Worm (Caenorhabditis elegans): ENCODE results near the gene srw-11.

DNA sequence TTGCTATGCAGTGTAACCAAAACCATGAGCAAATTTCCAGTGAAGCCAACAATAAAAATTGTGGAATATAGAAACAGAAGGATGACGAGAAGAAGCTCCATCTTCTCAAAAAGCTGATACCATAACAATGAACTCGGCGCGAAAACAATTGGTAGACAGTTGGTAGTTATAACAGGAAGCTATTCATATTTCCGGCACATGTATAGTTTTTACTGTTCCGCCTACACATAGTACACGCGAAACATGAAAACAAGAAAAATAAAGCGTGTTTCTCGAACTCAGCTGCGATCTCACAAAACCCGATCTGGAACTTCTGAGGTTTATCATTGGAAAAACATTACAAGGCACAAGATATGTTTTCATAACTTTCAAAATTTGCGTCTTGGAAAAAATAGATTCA, 18.9 kb upstream of the srw-11 start, which contains the start of gene srsx-37:
- TF ChIP-seq dpl-1 (GFP tag; optimal IDR thresholded peaks at IDR 0.05) (no peak), snpc-1.2 (GFP tag; IDR thresholded peaks at IDR 0.05) (no peak), egl-27 (tag; optimal IDR thresholded peaks at IDR 0.05) (no peak), nhr-77 (tag; optimal IDR thresholded peaks at IDR 0.05) (no peak), madf-9 (GFP tag; conservative IDR thresholded peaks at IDR 0.05) (no peak), Y75B8A.6 (GFP tag; IDR thresholded peaks at IDR 0.05) (no peak), lin-39 (tag; optimal IDR thresholded peaks at IDR 0.05) (no peak)

All from whole organism, L4 larva.